Worm (Caenorhabditis elegans): ENCODE results near the gene F38A5.6.
"Not testable (repeated sequence)": the region's sequence is repeated elsewhere in the genome, so short reads cannot be mapped to it uniquely, and the experiment has no call there.

Gene F38A5.6

DNA sequence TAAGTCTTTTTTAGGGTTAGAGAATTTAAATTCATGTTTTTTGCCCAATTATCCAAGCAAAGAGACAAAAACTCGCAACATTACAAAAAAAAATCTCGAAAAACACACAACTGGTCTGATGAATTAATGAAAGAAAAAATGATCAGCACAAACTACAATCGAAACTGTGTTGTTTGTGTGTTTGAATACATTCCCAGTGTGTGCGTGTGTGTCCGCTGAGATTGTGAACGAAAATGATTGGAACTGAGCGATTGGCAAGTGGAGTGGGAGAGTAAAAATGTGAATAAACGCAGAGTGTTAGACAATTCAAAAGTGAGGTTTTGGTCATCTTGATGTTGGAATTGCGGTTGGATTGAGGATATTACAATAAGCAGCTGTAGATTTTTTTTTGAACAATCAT, 9.4 kb upstream of the F38A5.6 start:
- TF ChIP-seq dao-5 (tag; optimal IDR thresholded peaks at IDR 0.05) (no peak), W03F9.2 (tag; optimal IDR thresholded peaks at IDR 0.05) (no peak), him-1 (tag; optimal IDR thresholded peaks at IDR 0.05) (no peak)

DNA sequence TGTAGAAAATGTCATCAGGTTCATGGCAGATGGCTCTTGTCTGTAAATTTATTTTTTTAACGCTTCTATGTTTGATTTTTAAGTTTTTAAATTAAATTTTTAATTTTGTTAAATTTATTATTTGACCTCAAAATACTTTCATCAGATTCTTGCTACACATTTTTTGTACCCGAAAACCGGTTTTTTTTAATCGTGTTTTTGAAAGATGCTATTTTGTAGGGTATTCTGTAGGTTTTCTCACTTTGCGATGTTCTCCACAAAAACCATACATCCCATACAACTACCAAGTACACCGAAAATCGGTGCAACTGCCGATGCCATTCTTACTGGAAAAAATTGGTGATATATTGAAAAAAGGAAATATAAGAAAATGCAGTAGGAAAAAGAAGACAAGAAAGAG, 8.7 kb upstream of the F38A5.6 start, which contains the start of gene nstp-2:
TSS of gene nstp-2 (minus strand) at position 326 of the 400 bp plus-strand sequence.
- TF ChIP-seq dao-5 (tag; optimal IDR thresholded peaks at IDR 0.05) (no peak), W03F9.2 (tag; optimal IDR thresholded peaks at IDR 0.05) (no peak), him-1 (tag; optimal IDR thresholded peaks at IDR 0.05) (no peak)

DNA sequence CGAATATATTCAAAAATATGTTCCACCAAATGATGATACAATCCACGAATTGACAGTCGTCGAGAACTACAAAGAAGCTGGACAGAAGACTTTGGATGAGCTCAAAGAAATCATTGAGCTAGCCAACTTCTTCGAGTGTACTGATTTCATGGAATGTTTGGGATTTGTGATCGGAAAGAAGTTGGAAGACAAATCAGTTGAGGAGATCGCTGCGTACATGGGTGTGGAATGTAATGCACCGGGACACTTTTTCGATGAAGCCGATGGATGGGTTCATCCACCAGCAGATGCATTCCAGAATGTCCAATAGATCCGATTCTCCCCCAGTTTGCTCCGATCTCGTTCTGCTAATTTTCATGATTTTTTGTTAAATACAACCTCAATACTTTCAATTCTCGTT, 6.4 kb upstream of the F38A5.6 start:
- no peak for TF ChIP-seq dao-5 (tag; optimal IDR thresholded peaks at IDR 0.05)
- no peak for TF ChIP-seq him-1 (tag; optimal IDR thresholded peaks at IDR 0.05)
- no peak for TF ChIP-seq W03F9.2 (tag; optimal IDR thresholded peaks at IDR 0.05)

DNA sequence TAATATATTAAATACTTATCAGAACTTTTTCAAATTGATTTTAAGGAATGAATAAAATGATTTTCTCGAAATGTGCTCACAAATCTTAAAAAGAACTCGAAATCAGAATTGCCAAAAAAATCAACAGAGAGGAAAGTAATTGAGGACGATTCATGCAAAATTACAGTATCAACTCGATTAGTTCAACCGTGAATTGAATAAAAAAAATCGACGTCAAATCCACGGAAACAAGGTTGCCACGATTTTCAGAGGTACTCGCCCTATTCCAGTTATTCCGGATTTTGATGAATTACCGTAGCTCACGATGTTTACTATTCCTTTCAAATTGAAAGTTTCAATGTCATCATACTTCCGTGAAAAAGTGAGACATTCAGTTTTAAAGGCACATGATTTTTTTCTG, 5.2 kb upstream of the F38A5.6 start, which contains the start of gene F15B10.3:
TSS of gene F15B10.3 (plus strand) at position 301 of the 400 bp plus-strand sequence.
- TF ChIP-seq W03F9.2 (tag; optimal IDR thresholded peaks at IDR 0.05) (no peak), him-1 (tag; optimal IDR thresholded peaks at IDR 0.05) (no peak), dao-5 (tag; optimal IDR thresholded peaks at IDR 0.05) (no peak)

DNA sequence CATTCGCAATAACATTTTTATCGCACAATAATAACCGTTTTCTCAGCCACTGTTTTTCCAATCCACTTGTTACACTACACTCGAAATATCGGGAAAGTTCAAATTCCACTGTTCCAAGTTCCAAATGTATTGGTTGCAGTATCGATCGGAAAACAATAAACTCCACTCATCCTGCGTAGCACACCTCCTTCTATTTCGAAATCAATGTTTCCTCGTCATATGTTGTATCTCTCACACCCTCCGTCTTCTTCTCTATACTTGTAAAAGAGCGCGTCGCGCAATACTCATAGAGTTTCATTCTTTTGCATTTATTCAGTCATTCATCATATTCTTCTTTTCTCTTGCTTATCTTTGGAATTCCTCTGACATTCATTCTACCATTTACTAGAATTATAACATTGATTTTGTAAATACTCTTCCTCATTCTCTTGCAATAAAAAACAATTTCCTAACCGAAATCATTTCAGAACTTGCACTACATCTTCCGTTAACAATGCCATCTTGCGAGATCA, 4.1 kb upstream of the F38A5.6 start, which contains the start of gene sup-36:
TSS of gene sup-36 (plus strand) at position 462 of the 512 bp plus-strand sequence.
- TF ChIP-seq dao-5 (tag; optimal IDR thresholded peaks at IDR 0.05), result no peak
- TF ChIP-seq him-1 (tag; optimal IDR thresholded peaks at IDR 0.05), result no peak
- TF ChIP-seq W03F9.2 (tag; optimal IDR thresholded peaks at IDR 0.05), result no peak

DNA sequence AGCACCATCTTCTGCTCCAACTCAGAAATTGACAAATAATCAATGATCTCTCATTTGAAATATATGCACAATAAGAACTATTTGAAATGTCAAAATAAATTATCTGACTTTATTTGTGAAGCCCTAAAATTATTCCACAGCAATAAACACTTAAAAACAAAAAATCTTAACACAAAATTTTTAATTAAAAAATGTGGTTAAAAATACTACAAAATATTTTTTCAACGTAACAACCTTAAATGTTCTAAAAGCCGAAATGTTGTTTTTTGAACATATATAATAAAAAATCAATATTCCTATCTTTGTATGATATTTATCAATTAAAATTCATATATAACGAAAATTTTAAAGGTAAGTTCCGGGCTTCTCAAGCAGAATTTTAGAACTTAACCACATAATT, 2.2 kb upstream of the F38A5.6 start, which contains the start of gene F38A5.8:
TSS of gene F38A5.8 (plus strand) at position 301 of the 400 bp plus-strand sequence.
- TF ChIP-seq dao-5 (tag; optimal IDR thresholded peaks at IDR 0.05), result no peak
- no peak for TF ChIP-seq him-1 (tag; optimal IDR thresholded peaks at IDR 0.05)
- no peak for TF ChIP-seq W03F9.2 (tag; optimal IDR thresholded peaks at IDR 0.05)

DNA sequence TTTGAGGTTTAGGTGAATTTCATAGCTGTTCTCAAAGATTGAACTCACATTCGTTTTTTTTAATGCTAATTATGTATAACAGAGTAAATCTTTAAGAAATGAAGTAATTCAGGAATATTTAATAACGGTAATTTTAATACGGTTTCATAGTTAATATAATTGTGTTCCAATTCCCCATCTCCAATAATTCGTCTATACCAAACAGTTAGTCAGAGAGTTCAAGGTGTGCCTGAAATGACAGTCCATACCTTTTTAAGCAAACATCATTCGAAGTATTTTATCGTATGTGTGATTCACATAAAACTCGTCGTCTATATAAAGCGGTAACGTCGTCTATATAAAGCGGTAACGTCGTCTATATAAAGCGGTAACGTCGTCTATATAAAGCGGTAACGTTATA, 1.5 kb upstream of the F38A5.6 start, which contains the start of gene nspb-5:
TSS of gene nspb-5 (plus strand) at position 301 of the 400 bp plus-strand sequence.
- not testable (repeated sequence) for TF ChIP-seq him-1, W03F9.2, dao-5 (tag; optimal IDR thresholded peaks at IDR 0.05)

DNA sequence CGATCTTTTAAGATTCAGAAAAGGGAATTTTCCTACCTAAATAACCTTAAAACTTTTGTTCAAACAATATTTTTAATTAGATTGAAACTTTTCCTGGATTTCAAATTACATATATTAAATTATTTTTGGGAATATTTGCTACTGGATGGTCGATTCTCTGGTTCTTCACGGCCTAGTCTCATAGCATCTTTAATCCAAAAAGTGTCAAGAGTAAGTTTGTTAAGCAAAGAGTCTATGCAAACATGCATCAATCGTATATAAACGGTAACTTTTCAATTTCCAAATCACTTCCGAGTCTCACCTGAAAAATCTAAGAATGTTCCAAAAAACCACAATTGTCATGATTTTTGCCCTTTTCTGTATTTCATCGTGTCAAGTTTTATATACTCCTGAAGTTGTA, 720 bp upstream of the F38A5.6 start, which contains the start of gene nspb-4:
TSS of gene nspb-4 (plus strand) at position 301 of the 400 bp plus-strand sequence.
- not testable (repeated sequence) for TF ChIP-seq W03F9.2, him-1, dao-5 (tag; optimal IDR thresholded peaks at IDR 0.05)

DNA sequence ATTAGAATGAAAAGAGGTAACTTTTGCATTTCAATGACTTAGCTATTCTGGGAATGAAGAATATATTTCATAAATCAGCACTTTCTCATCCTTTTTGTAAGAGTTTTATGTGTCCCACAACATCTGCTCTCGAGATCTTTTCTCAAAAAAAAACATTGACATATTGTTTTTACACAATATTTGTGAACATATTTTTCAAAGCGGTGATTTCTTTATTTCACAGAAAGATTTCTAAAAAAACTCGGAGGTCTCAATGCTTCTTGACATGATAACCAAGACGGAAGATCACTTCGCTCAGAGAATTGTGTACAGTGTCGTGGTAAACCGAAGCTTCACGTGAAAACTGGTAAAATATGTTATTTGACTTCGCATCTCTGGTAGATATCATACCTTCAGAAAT, 1.3 kb downstream of the F38A5.6 start, which contains the start of gene F38A5.22:
TSS of gene F38A5.22 (minus strand) at position 29 of the 400 bp plus-strand sequence.
- TF ChIP-seq him-1 (tag; optimal IDR thresholded peaks at IDR 0.05) (no peak), W03F9.2 (tag; optimal IDR thresholded peaks at IDR 0.05) (no peak), dao-5 (tag; optimal IDR thresholded peaks at IDR 0.05) (no peak)

DNA sequence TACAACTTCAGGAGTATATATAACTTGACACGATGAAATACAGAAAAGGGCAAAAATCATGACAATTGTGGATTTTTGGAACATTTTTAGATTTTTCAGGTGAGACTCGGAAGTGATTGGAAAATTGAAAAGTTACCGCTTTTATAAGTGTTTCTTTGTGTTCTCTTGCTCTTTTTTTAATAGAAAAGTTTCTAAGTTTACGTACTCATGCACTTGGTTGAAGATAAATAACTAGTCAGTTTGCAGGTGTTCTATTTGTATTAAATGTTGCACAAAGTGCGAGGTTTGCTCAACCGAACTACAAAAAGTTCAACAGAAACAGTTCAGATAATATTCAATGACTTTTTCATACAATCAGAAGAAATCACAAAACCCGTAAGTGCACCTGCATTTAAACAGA, 2.3 kb downstream of the F38A5.6 start, which contains the start of gene nspb-3:
TSS of gene nspb-3 (minus strand) at position 101 of the 400 bp plus-strand sequence.
- TF ChIP-seq W03F9.2, him-1, dao-5 (tag; optimal IDR thresholded peaks at IDR 0.05): not testable (repeated sequence)

DNA sequence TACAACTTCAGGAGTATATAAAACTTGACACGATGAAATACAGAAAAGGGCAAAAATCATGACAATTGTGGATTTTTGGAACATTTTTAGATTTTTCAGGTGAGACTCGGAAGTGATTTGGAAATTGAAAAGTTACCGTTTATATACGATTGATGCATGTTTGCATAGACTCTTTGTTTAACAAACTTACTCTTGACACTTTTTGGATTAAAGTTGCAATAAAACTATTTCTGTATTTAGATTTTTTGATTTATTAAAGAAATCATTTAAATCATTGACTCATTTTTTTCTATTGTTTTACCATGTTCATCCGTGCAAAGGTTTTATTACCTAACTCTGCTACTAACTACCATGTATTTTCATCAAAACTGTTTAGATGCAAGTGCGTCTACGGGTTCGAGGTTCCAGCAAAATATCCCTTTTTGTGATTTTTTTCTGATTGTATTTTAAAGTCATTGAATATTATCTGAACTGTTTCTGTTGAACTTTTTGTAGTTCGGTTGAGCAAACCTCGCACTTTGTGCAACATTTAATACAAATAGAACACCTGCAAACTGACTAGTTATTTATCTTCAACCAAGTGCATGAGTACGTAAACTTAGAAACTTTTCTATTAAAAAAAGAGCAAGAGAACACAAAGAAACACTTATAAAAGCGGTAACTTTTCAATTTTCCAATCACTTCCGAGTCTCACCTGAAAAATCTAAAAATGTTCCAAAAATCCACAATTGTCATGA, 6.0 kb downstream of the F38A5.6 start, which contains the start of the genes nspb-1 and nspb-2:
TSS of gene nspb-1 (minus strand) at position 101 of the 737 bp plus-strand sequence.
TSS of gene nspb-2 (plus strand) at position 687 of the 737 bp plus-strand sequence.
- TF ChIP-seq him-1, W03F9.2, dao-5 (tag; optimal IDR thresholded peaks at IDR 0.05): not testable (repeated sequence)

DNA sequence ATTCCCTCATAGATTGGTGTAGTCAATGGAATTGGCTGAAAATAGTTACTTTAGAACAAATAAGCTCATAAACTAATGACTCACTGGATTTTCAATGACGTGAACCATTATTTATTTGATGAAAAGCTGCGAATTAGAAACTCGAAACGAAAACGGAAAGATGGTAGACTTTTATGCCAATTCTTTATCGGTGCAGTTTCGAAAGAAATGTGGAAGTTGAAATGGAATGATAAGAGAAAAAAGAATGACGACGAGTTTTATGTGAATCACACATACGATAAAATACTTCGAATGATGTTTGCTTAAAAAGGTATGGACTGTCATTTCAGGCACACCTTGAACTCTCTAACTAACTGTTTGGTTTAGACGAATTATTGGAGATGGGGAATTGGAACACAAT, 7.2 kb downstream of the F38A5.6 start, which contains the start of the genes lec-11 and irld-7:
TSS of gene lec-11 (minus strand) at position 126 of the 400 bp plus-strand sequence.
TSS of gene irld-7 (plus strand) at position 332 of the 400 bp plus-strand sequence.
- TF ChIP-seq dao-5 (tag; optimal IDR thresholded peaks at IDR 0.05) (no peak), him-1 (tag; optimal IDR thresholded peaks at IDR 0.05) (no peak), W03F9.2 (tag; optimal IDR thresholded peaks at IDR 0.05) (no peak)

DNA sequence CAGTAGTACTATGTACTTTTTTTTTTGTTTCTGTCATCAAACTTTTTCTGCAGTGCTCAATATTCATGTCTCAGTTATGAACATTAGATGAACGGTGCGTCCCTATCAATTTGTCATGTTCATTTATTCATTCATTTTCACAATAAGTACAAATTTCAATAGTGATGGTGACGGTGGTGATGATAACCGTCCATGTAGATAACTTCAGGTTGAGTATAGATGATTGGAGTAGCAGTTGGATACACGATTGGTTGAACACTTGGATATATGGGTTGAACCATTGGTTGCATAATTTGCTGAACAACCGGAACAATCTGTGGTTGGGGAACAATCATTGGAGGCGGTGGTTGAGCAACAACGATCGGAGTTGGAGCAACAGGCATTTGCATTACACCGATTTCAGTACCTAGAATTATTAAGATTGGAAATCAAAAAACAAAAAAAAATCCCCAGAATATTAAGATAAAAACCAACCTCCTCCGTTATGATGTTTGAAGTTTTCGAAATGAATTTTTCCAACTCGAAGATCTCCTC, 9.1 kb downstream of the F38A5.6 start:
- no peak for TF ChIP-seq W03F9.2 (tag; optimal IDR thresholded peaks at IDR 0.05)
- no peak for TF ChIP-seq him-1 (tag; optimal IDR thresholded peaks at IDR 0.05)
- no peak for TF ChIP-seq dao-5 (tag; optimal IDR thresholded peaks at IDR 0.05)
